Fruit fly (Drosophila melanogaster): ENCODE results near the gene Vps16B.

Gene Vps16B

dm6 chr3R:29798966-29799680, 17.1 kb downstream of the Vps16B start, which contains the start of the genes Rnb and Drice (continued):
- peak; percentile 78 for TF ChIP-seq CG10979 (tag; optimal IDR thresholded peaks at IDR 0.05)
- no peak for TF ChIP-seq HmgD (GFP tag; optimal IDR thresholded peaks at IDR 0.05)
- no peak for TF ChIP-seq Usf (GFP tag; optimal IDR thresholded peaks at IDR 0.05)
- TF ChIP-seq Sin3A (optimal IDR thresholded peaks at IDR 0.05) = peak; percentile 77
- TF ChIP-seq gro (GFP tag; optimal IDR thresholded peaks at IDR 0.05) = no peak
- TF ChIP-seq lab (GFP tag; optimal IDR thresholded peaks at IDR 0.05) = no peak
- TF ChIP-seq fu2 (GFP tag; optimal IDR thresholded peaks at IDR 0.05) = no peak
- peak; percentile 3 for TF ChIP-seq Mad (GFP tag; optimal IDR thresholded peaks at IDR 0.05)
- TF ChIP-seq Gug (GFP tag; IDR thresholded peaks at IDR 0.05) = no peak; the same call in 3 of the 4 replicates
- peak in 1 of 2 experiments; percentile 33 for TF ChIP-seq dpn (GFP tag; optimal IDR thresholded peaks at IDR 0.05)
- peak; percentile 55 for TF ChIP-seq Ptx1 (GFP tag; IDR thresholded peaks at IDR 0.05)
- no peak for TF ChIP-seq CG30431 (GFP tag; optimal IDR thresholded peaks at IDR 0.05)
- no peak for TF ChIP-seq CG3065 (GFP tag; optimal IDR thresholded peaks at IDR 0.05)
- TF ChIP-seq vvl (GFP tag; IDR thresholded peaks at IDR 0.05) = peak; percentile 50
- 0 out of 2 replicates have a peak, but pooled peaks have one; percentile 24 for TF ChIP-seq CG1024 (GFP tag; IDR thresholded peaks at IDR 0.05)
- TF ChIP-seq C15 (GFP tag; IDR thresholded peaks at IDR 0.05) = no peak
- TF ChIP-seq Dll (GFP tag; IDR thresholded peaks at IDR 0.05; ENCODE audit: partially characterized antibody) = peak; percentile 86
- peak in 1 of 2 experiments; percentile 39 for TF ChIP-seq Pdp1 (GFP tag; optimal IDR thresholded peaks at IDR 0.05)
- TF ChIP-seq CG4424 (GFP tag; optimal IDR thresholded peaks at IDR 0.05) = peak; percentile 48
- TF ChIP-seq CG17829 (tag; optimal IDR thresholded peaks at IDR 0.05) = peak; percentile 68
- no peak for TF ChIP-seq kni (GFP tag; optimal IDR thresholded peaks at IDR 0.05)
- TF ChIP-seq lov (optimal IDR thresholded peaks at IDR 0.05) = no peak
- no peak for TF ChIP-seq lov (GFP tag; IDR thresholded peaks at IDR 0.05)
- TF ChIP-seq Med (GFP tag) = peak; percentile 85
- TF ChIP-seq bab2 (GFP tag; optimal IDR thresholded peaks at IDR 0.05) = peak; percentile 18
- peak; percentile 48 for TF ChIP-seq lilli (GFP tag; optimal IDR thresholded peaks at IDR 0.05)
- TF ChIP-seq nom (GFP tag; optimal IDR thresholded peaks at IDR 0.05) = peak; percentile 25
- no peak for TF ChIP-seq CG12299 (tag; optimal IDR thresholded peaks at IDR 0.05)
- TF ChIP-seq Atf6 (GFP tag; IDR thresholded peaks at IDR 0.05) = 0 out of 2 replicates have a peak, but pooled peaks have one; percentile 12
- peak; percentile 51 for TF ChIP-seq CG3847 (GFP tag; IDR thresholded peaks at IDR 0.05)
- TF ChIP-seq p53 (GFP tag; optimal IDR thresholded peaks at IDR 0.05) = no peak
- TF ChIP-seq CG6272 (GFP tag; IDR thresholded peaks at IDR 0.05) = 0 out of 2 replicates have a peak, but pooled peaks have one; percentile 13
- TF ChIP-seq klu (GFP tag; IDR thresholded peaks at IDR 0.05) = no peak
- no peak for TF ChIP-seq ci (GFP tag; IDR thresholded peaks at IDR 0.05)
- no peak for TF ChIP-seq Six4 (GFP tag; optimal IDR thresholded peaks at IDR 0.05)
- TF ChIP-seq CG17186 (GFP tag; optimal IDR thresholded peaks at IDR 0.05) = peak; percentile 42
- peak; percentile 97 for TF ChIP-seq sug (tag; optimal IDR thresholded peaks at IDR 0.05)
- peak; percentile 72 for TF ChIP-seq Doc3 (GFP tag; IDR thresholded peaks at IDR 0.05; ENCODE audit: partially characterized antibody)
- TF ChIP-seq nmo (GFP tag; optimal IDR thresholded peaks at IDR 0.05) = peak; percentile 68
- TF ChIP-seq Dp (GFP tag; optimal IDR thresholded peaks at IDR 0.05) = peak; percentile 52
- peak; percentile 41 for TF ChIP-seq Rx (GFP tag; IDR thresholded peaks at IDR 0.05)
- TF ChIP-seq CG4617 (GFP tag; optimal IDR thresholded peaks at IDR 0.05; ENCODE audit: borderline replicate concordance) = peak; percentile 10
- 0 out of 3 replicates have a peak, but pooled peaks have one; percentile 36 for TF ChIP-seq zfh1 (GFP tag; IDR thresholded peaks at IDR 0.05)
- peak; percentile 50 for TF ChIP-seq HHEX (GFP tag; optimal IDR thresholded peaks at IDR 0.05)
- TF ChIP-seq CG9609 (GFP tag; optimal IDR thresholded peaks at IDR 0.05) = no peak
- TF ChIP-seq croc (GFP tag; conservative IDR thresholded peaks at IDR 0.05) = peak; percentile 37; the same call in 1 of the 3 replicates
- TF ChIP-seq CG13894 (tag; optimal IDR thresholded peaks at IDR 0.05) = no peak
- peak; percentile 52 for TF ChIP-seq CG4328 (GFP tag; optimal IDR thresholded peaks at IDR 0.05)
- TF ChIP-seq Neu2 (GFP tag; optimal IDR thresholded peaks at IDR 0.05; ENCODE audit: borderline replicate concordance) = no peak
- peak; percentile 49; the same call in 1 of the 2 replicates for TF ChIP-seq CG11247 (GFP tag; IDR thresholded peaks at IDR 0.05)

Measured in whole organism, embryonic.